Fruit fly (Drosophila melanogaster): ENCODE results near the gene SLIRP2.

Gene SLIRP2

DNA sequence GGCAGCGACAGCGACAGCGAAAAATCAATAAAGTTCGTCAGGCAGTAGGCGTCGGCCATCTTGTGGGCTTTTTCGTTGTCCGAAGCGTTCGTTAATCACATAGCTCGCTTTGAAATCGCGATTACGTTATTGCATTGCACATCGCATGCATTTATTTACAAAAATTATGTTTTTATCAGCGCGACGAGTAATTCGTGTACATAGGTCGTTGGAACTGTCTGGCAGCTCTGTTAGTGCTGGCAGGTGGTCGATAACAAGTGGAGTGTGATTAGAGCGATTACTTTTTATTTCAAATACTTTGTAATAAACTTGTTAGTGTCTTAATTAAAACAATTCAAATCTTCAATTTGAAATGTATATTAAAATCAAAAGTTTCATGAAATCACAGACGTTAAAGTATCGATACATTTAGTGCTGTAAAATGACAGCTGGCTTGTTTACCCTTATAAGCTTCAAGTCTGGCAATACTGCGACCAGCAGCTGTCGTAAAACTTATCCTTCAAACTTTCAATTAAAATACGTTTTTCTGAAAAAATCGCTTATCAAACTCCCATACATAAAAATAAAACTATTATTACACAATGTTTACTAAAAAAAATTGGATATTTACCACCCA lies 12.9 kb downstream of the SLIRP2 start, which contains the start of gene CG8032 (continued):
- no peak for TF ChIP-seq Dip2 (GFP tag; IDR thresholded peaks at IDR 0.05)
- peak; percentile 44 for TF ChIP-seq CG17186 (GFP tag; optimal IDR thresholded peaks at IDR 0.05)
- no peak for TF ChIP-seq CG31365 (tag; optimal IDR thresholded peaks at IDR 0.05)
- no peak for TF ChIP-seq crol (GFP tag; IDR thresholded peaks at IDR 0.05)
- no peak; the same call in 1 of the 2 replicates for TF ChIP-seq tna (GFP tag; IDR thresholded peaks at IDR 0.05; ENCODE audit: partially characterized antibody)
- no peak for TF ChIP-seq hb (GFP tag; IDR thresholded peaks at IDR 0.05; ENCODE audit: partially characterized antibody)
- TF ChIP-seq org-1 (GFP tag; optimal IDR thresholded peaks at IDR 0.05), result no peak
- TF ChIP-seq CG33557 (GFP tag; optimal IDR thresholded peaks at IDR 0.05), result peak; percentile 32
- TF ChIP-seq CG11695 (GFP tag; IDR thresholded peaks at IDR 0.05), result no peak
- peak in 1 of 3 experiments; percentile 19 for TF ChIP-seq lola (GFP tag; optimal IDR thresholded peaks at IDR 0.05)
- no peak for TF ChIP-seq pros (GFP tag; optimal IDR thresholded peaks at IDR 0.05)
- peak; percentile 25 for TF ChIP-seq Sox100B (GFP tag; optimal IDR thresholded peaks at IDR 0.05)
- peak; percentile 64 for TF ChIP-seq phol (tag; optimal IDR thresholded peaks at IDR 0.05)
- TF ChIP-seq CG13296 (GFP tag; optimal IDR thresholded peaks at IDR 0.05), result peak; percentile 16
- no peak for TF ChIP-seq CG4360 (GFP tag; IDR thresholded peaks at IDR 0.05)
- TF ChIP-seq Dll (GFP tag; IDR thresholded peaks at IDR 0.05; ENCODE audit: partially characterized antibody), result peak; percentile 78
- TF ChIP-seq Elba2 (GFP tag; optimal IDR thresholded peaks at IDR 0.05), result peak; percentile 22
- no peak for TF ChIP-seq CG2875 (GFP tag; optimal IDR thresholded peaks at IDR 0.05)
- peak; percentile 80 for TF ChIP-seq CG13287 (GFP tag; IDR thresholded peaks at IDR 0.05; ENCODE audit: partially characterized antibody)
- no peak for TF ChIP-seq Poxn (GFP tag; IDR thresholded peaks at IDR 0.05)
- TF ChIP-seq CG8281 (tag; optimal IDR thresholded peaks at IDR 0.05), result no peak
- TF ChIP-seq zen (tag; optimal IDR thresholded peaks at IDR 0.05), result peak; percentile 37
- TF ChIP-seq crc (GFP tag; optimal IDR thresholded peaks at IDR 0.05), result no peak
- no peak for TF ChIP-seq btn (GFP tag; optimal IDR thresholded peaks at IDR 0.05)
- peak; percentile 38 for TF ChIP-seq Mes4 (GFP tag; optimal IDR thresholded peaks at IDR 0.05)
- TF ChIP-seq Xrp1 (GFP tag; IDR thresholded peaks at IDR 0.05), result peak; percentile 13; the same call in 1 of the 2 replicates
- TF ChIP-seq CG9876 (GFP tag; optimal IDR thresholded peaks at IDR 0.05), result no peak
- TF ChIP-seq CG1792 (GFP tag; optimal IDR thresholded peaks at IDR 0.05), result no peak
- TF ChIP-seq CG34422 (GFP tag; IDR thresholded peaks at IDR 0.05), result no peak
- no peak for TF ChIP-seq NC2α (GFP tag; optimal IDR thresholded peaks at IDR 0.05)
- peak; percentile 71 for TF ChIP-seq unc-4 (GFP tag; IDR thresholded peaks at IDR 0.05; ENCODE audit: partially characterized antibody)
- TF ChIP-seq Pdp1 (GFP tag; optimal IDR thresholded peaks at IDR 0.05), result peak; percentile 15 to 47
- no peak for TF ChIP-seq prd (optimal IDR thresholded peaks at IDR 0.05)
- peak; percentile 35; the same call in 1 of the 3 replicates for TF ChIP-seq prd (GFP tag; IDR thresholded peaks at IDR 0.05)
- peak; percentile 57 for TF ChIP-seq tx (GFP tag; optimal IDR thresholded peaks at IDR 0.05)
- no peak for TF ChIP-seq gt (GFP tag; IDR thresholded peaks at IDR 0.05)
- peak; percentile 41 for TF ChIP-seq CG7839 (tag; optimal IDR thresholded peaks at IDR 0.05)
- TF ChIP-seq pb (GFP tag; optimal IDR thresholded peaks at IDR 0.05), result no peak
- peak; percentile 69 for TF ChIP-seq CG16813 (GFP tag; IDR thresholded peaks at IDR 0.05; ENCODE audit: partially characterized antibody)
- TF ChIP-seq CG32532 (GFP tag; IDR thresholded peaks at IDR 0.05), result peak; percentile 59
- no peak for TF ChIP-seq schlank (tag; optimal IDR thresholded peaks at IDR 0.05)
- no peak for TF ChIP-seq Lpt (GFP tag; optimal IDR thresholded peaks at IDR 0.05)
- TF ChIP-seq CG13123 (GFP tag; optimal IDR thresholded peaks at IDR 0.05), result peak; percentile 7
- TF ChIP-seq Blimp-1 (GFP tag; optimal IDR thresholded peaks at IDR 0.05), result peak; percentile 29
- peak; percentile 50 for TF ChIP-seq Hsf (GFP tag; optimal IDR thresholded peaks at IDR 0.05)
- no peak for TF ChIP-seq CG12071 (GFP tag; optimal IDR thresholded peaks at IDR 0.05)
- TF ChIP-seq CG2116 (GFP tag; optimal IDR thresholded peaks at IDR 0.05), result peak; percentile 93
- no peak for TF ChIP-seq CHES-1-like (GFP tag; optimal IDR thresholded peaks at IDR 0.05)
- TF ChIP-seq CG17359 (tag; optimal IDR thresholded peaks at IDR 0.05), result peak; percentile 36

Measured in whole organism, embryonic.